Worm (Caenorhabditis elegans) whole organism, L4 larva: Measurements from ENCODE around the gene C04A11.2.
A peak's percentile ranks its signal among the peaks of the same experiment; 100 is the strongest.

Experiments used
- ZK337.2 ChIP-seq: fragments of 200-800 bp; sonication (Bioruptor generic); IDR thresholded peaks from 2 replicates; pipeline ENCODE4 v1.3.6; 2022; ENCODE audit warnings: missing genetic modification reagents, missing genetic modification characterization, missing compliant biosample characterization
- ZK546.5 ChIP-seq, 2 experiments: sonication (generic microtip); optimal IDR thresholded peaks; 2 replicates each; lab custom pipeline; 2017; ENCODE audit warnings: missing biosample characterization in 2 of 2, missing genetic modification characterization in 2 of 2
- aly-2 ChIP-seq: sonication (generic microtip); optimal IDR thresholded peaks from 2 replicates; lab custom pipeline; 2018; ENCODE audit warnings: missing biosample characterization, missing genetic modification characterization
- ama-1 ChIP-seq: fragments of 150-350 bp; optimal IDR thresholded peaks from 2 replicates; lab custom pipeline; 2014; ENCODE audit warnings: inconsistent platforms, mixed read lengths
- ceh-20 ChIP-seq: fragments of 200-800 bp; sonication (Bioruptor generic); IDR thresholded peaks from 2 replicates; pipeline ENCODE4 v1.3.6; 2022; ENCODE audit warnings: missing genetic modification reagents, missing genetic modification characterization, missing compliant biosample characterization
- ceh-32 ChIP-seq: sonication (generic microtip); optimal IDR thresholded peaks from 2 replicates; lab custom pipeline; 2016; ENCODE audit warnings: mild to moderate bottlenecking, missing genetic modification characterization, missing compliant biosample characterization; ENCODE audit not compliant: poor library complexity
- ceh-44 ChIP-seq: fragments of 200-800 bp; sonication (Bioruptor generic); IDR thresholded peaks from 2 replicates; pipeline ENCODE4 v1.3.6; 2022; ENCODE audit warnings: missing genetic modification reagents, missing genetic modification characterization, missing compliant biosample characterization
- ceh-62 ChIP-seq: sonication (generic microtip); optimal IDR thresholded peaks from 2 replicates; lab custom pipeline; 2017; ENCODE audit warnings: missing biosample characterization, missing genetic modification characterization
- daf-19 ChIP-seq: fragments of 200-800 bp; sonication (Bioruptor generic); conservative IDR thresholded peaks from 2 replicates; pipeline ENCODE4 v1.3.6; 2022; ENCODE audit warnings: missing genetic modification characterization, missing compliant biosample characterization
- dmd-6 ChIP-seq: fragments of 200-800 bp; sonication (Bioruptor generic); IDR thresholded peaks from 2 replicates; pipeline ENCODE4 v1.3.6; 2022; ENCODE audit warnings: missing genetic modification reagents, missing genetic modification characterization, missing compliant biosample characterization
- egl-27 ChIP-seq: sonication (generic microtip); optimal IDR thresholded peaks from 3 replicates; lab custom pipeline; 2017; ENCODE audit warnings: missing biosample characterization, missing genetic modification reagents, missing genetic modification characterization
- fos-1 ChIP-seq: fragments of 150-350 bp; optimal IDR thresholded peaks from 2 replicates; lab custom pipeline; 2014; ENCODE audit warnings: missing biosample characterization, missing genetic modification characterization
- gei-8 ChIP-seq: fragments of 200-800 bp; sonication (Bioruptor generic); optimal IDR thresholded peaks from 2 replicates; lab custom pipeline; 2018; ENCODE audit warnings: mild to moderate bottlenecking, missing genetic modification characterization, missing compliant biosample characterization
- hlh-30 ChIP-seq: sonication (generic microtip); optimal IDR thresholded peaks from 2 replicates; lab custom pipeline; 2017; ENCODE audit warnings: antibody characterized with exemption, mild to moderate bottlenecking, missing genetic modification characterization, missing compliant biosample characterization; ENCODE audit not compliant: insufficient read depth
- hmg-1.1 ChIP-seq: fragments of 200-800 bp; sonication (Bioruptor generic); IDR thresholded peaks from 2 replicates; pipeline ENCODE4 v1.3.6; 2022; ENCODE audit warnings: missing genetic modification reagents, missing genetic modification characterization, missing compliant biosample characterization
- lin-29 ChIP-seq: fragments of 200-800 bp; sonication (Bioruptor generic); IDR thresholded peaks from 2 replicates; pipeline ENCODE4 v1.3.6; 2022; ENCODE audit warnings: missing genetic modification reagents, missing genetic modification characterization, missing compliant biosample characterization
- lsy-2 ChIP-seq, 2 experiments: fragments of 150-350 bp in 1 of 2; sonication (generic microtip) in 1 of 2; optimal IDR thresholded peaks; 2 replicates each; lab custom pipeline; 2014 to 2017; ENCODE audit warnings: missing biosample characterization in 2 of 2, missing genetic modification characterization in 2 of 2
- madf-5 ChIP-seq, 2 experiments: fragments of 200-800 bp; sonication (Bioruptor generic); IDR thresholded peaks; 2 replicates each; pipeline ENCODE4 v1.3.6; 2022; ENCODE audit warnings: missing compliant biosample characterization in 2 of 2, missing genetic modification characterization in 2 of 2
- mdt-29 ChIP-seq: fragments of 200-800 bp; sonication (Bioruptor generic); IDR thresholded peaks from 2 replicates; pipeline ENCODE4 v1.3.6; 2022; ENCODE audit warnings: missing genetic modification reagents, missing genetic modification characterization, missing compliant biosample characterization
- mep-1 ChIP-seq: fragments of 150-350 bp; sonication (generic microtip); optimal IDR thresholded peaks from 3 replicates; lab custom pipeline; 2014; ENCODE audit warnings: missing biosample characterization, missing genetic modification characterization
- nhr-111 ChIP-seq: fragments of 200-800 bp; sonication (Bioruptor generic); optimal IDR thresholded peaks from 2 replicates; lab custom pipeline; 2018; ENCODE audit warnings: mild to moderate bottlenecking, missing genetic modification characterization, missing compliant biosample characterization
- nhr-25 ChIP-seq: sonication (generic microtip); optimal IDR thresholded peaks from 2 replicates; lab custom pipeline; 2017; ENCODE audit warnings: missing genetic modification characterization, mild to moderate bottlenecking, missing compliant biosample characterization, antibody characterized with exemption, moderate library complexity, borderline replicate concordance; ENCODE audit not compliant: insufficient read depth
- nhr-77 ChIP-seq: fragments of 150-350 bp; optimal IDR thresholded peaks from 2 replicates; lab custom pipeline; 2014; ENCODE audit warnings: missing biosample characterization, missing genetic modification characterization
- rbr-2 ChIP-seq: sonication (generic microtip); optimal IDR thresholded peaks from 2 replicates; lab custom pipeline; 2016; ENCODE audit warnings: missing genotype, missing genetic modification characterization, missing compliant biosample characterization
- set-16 ChIP-seq: fragments of 200-800 bp; sonication (Bioruptor generic); IDR thresholded peaks from 2 replicates; pipeline ENCODE4 v1.3.6; 2022; ENCODE audit warnings: missing genetic modification reagents, missing genetic modification characterization, missing compliant biosample characterization
- spr-1 ChIP-seq: sonication (generic microtip); optimal IDR thresholded peaks from 2 replicates; lab custom pipeline; 2016; ENCODE audit warnings: mild to moderate bottlenecking, missing genetic modification characterization, missing compliant biosample characterization
- unc-130 ChIP-seq: sonication (generic microtip); optimal IDR thresholded peaks from 2 replicates; lab custom pipeline; 2016; ENCODE audit warnings: missing genetic modification reagents, missing genetic modification characterization, missing compliant biosample characterization
- unc-62 ChIP-seq, 3 experiments: fragments of 150-350 bp in 1 of 3; sonication (generic microtip); optimal IDR thresholded peaks in 2 of 3; peaks in 1 of 3; 1 replicate in 1 of 3; 2 replicates in 2 of 3; lab custom pipeline; 2014 to 2017; ENCODE audit warnings: missing biosample characterization in 3 of 3, missing genetic modification characterization in 3 of 3, missing genetic modification reagents in 3 of 3, missing genotype in 1 of 3
- vab-7 ChIP-seq: fragments of 200-800 bp; sonication (Bioruptor generic); IDR thresholded peaks from 2 replicates; pipeline ENCODE4 v1.3.6; 2022; ENCODE audit warnings: missing genetic modification reagents, missing genetic modification characterization, missing compliant biosample characterization
- ztf-11 ChIP-seq: fragments of 150-350 bp; optimal IDR thresholded peaks from 2 replicates; lab custom pipeline; 2014; ENCODE audit warnings: missing biosample characterization, missing genetic modification characterization

Gene C04A11.2

DNA sequence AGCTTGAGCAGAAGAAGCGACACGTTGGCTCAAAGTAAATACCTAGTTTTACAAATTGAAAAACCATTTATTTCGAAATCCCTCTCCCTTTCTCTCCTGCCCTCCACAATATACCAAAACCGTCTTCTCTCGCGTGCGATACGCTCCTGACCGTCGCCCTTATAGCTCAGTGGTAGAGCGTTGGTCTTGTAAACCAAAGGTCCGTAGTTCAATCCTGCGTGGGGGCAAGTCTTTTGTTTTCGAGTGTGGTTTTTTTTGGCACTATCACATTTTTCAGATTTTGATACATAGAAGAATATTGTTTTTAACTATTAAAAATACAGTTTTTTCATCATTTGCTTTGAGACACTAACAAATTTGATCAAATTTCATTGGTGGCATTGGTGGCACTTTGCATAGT, 15.1 kb downstream of the C04A11.2 start (continued):
- TF ChIP-seq egl-27 (tag; lab: Kevin White, UChicago) (no peak), ceh-44 (GFP tag; lab: Robert Waterston, UW) (no peak), set-16 (GFP tag; lab: Robert Waterston, UW) (no peak), lsy-2 (tag; optimal IDR thresholded peaks at IDR 0.05; lab: Kevin White, UChicago) (no peak), ZK337.2 (GFP tag; lab: Robert Waterston, UW) (peak; percentile 57; the same call in 1 of the 2 replicates), unc-130 (GFP tag; lab: Kevin White, UChicago) (peak; percentile 44), lin-29 (GFP tag; lab: Robert Waterston, UW) (no peak), daf-19 (GFP tag; lab: Robert Waterston, UW) (peak; percentile 60; the same call in 1 of the 2 replicates), nhr-77 (tag; lab: Kevin White, UChicago) (no peak), vab-7 (GFP tag; lab: Robert Waterston, UW) (peak; percentile 67), mdt-29 (peak; percentile 67; the same call in 1 of the 2 replicates), ztf-11 (tag; lab: Kevin White, UChicago) (no peak), rbr-2 (tag; lab: Kevin White, UChicago) (peak; percentile 1), madf-5 (GFP tag; IDR thresholded peaks at IDR 0.05; lab: Robert Waterston, UW) (peak; percentile 44 to 57; a peak in 2 of 4 replicates), nhr-111 (GFP tag; lab: Kevin White, UChicago) (no peak), ceh-20 (GFP tag; lab: Robert Waterston, UW) (peak; percentile 48; the same call in 1 of the 2 replicates), ama-1 (no peak), ceh-32 (tag; lab: Kevin White, UChicago) (no peak), hmg-1.1 (GFP tag; lab: Robert Waterston, UW) (peak; percentile 60)

DNA sequence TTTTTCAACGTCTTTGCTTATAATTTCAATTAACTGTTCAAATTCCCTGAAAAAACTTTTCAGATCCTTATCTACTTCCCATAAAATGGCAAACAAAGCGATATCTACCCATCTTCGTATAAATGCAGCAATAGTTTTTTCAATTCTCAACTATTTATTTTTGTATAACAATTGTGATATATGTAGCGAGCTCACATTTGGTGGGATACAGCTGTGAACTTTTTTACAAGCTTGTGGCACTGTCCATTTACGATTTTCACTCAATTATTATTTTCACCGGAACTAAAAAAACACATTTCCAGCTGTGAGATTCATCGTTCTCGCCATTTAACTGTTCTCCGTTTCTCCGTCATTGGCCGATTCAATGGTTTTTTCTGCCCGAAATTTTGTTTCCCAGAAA, 17.8 kb downstream of the C04A11.2 start, which contains the start of gene C40C9.4:
Gene C40C9.4, plus strand, starts transcription at position 301 of the 400 bp plus-strand sequence.
- TF ChIP-seq gei-8 (GFP tag; lab: Kevin White, UChicago) (no peak), aly-2 (tag; lab: Kevin White, UChicago) (no peak), ceh-62 (tag; lab: Kevin White, UChicago) (no peak), egl-27 (tag; lab: Kevin White, UChicago) (no peak), spr-1 (no peak), fos-1 (no peak), nhr-111 (GFP tag; lab: Kevin White, UChicago) (no peak), mep-1 (no peak), hlh-30 (tag; lab: Kevin White, UChicago) (no peak), nhr-77 (tag; lab: Kevin White, UChicago) (no peak), ztf-11 (tag; lab: Kevin White, UChicago) (no peak)
- TF ChIP-seq, all 104 proteins: peak for 0

DNA sequence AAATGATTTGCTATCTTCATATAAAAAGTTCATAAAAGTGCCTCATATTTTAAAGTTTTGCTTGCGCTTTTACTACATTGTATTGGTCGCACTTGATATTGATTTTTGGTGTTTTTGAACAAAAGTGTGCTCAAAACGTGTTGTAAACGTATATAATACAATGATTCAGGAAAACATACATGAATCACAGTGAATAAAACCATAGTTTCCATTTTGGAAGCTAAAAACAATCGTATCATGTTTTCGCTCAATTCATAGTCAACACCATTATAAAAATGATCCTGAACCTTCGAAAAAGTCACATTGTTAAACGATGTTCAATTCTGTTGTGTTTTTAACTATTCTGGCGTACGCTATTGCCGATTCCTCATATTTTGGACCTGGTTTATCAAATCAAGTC, 21.3 kb downstream of the C04A11.2 start, which contains the start of gene C40C9.3:
Gene C40C9.3, plus strand, starts transcription at position 301 of the 400 bp plus-strand sequence.
- no peak for TF ChIP-seq nhr-25 (tag; lab: Kevin White, UChicago)
- TF ChIP-seq dmd-6 (GFP tag; lab: Robert Waterston, UW) = no peak
- TF ChIP-seq ZK546.5 (tag; optimal IDR thresholded peaks at IDR 0.05; lab: Kevin White, UChicago) = no peak
- TF ChIP-seq, all 104 proteins: peak for 0

ce11 chrX:13646798-13647197, 21.8 kb downstream of the C04A11.2 start, which contains the start of gene acr-9:
Gene acr-9 (minus strand): TSS chrX:13646898.
- TF ChIP-seq daf-19 (GFP tag; lab: Robert Waterston, UW) (no peak), unc-62 (GFP tag; optimal IDR thresholded peaks at IDR 0.05 in 1 of 2; lab: Kevin White, UChicago) (peak in 1 of 2 experiments; percentile 37), unc-62 (tag; optimal IDR thresholded peaks at IDR 0.05; lab: Kevin White, UChicago) (no peak)
- TF ChIP-seq, all 104 proteins: peak for 1

DNA sequence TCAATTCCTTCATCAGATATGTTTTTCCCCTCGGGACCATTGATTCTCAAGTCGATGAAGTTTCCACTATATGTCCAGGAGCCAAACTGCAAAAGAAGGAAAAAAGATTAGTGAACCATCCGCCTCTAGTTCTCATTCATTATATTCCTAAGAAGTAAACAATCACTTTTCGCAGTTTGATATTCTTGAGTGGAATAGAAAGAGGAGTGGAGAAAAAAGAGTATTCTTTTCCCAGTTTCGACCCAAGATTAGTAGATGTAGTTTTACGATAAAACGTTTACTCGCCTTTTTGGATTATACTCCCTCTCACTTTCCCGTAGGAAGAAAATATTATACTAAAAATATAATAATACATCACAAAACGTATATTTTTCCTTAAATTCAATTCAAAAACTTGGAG, 23.7 kb downstream of the C04A11.2 start:
- TF ChIP-seq hmg-1.1 (GFP tag; lab: Robert Waterston, UW) (no peak), rbr-2 (tag; lab: Kevin White, UChicago) (no peak), dmd-6 (GFP tag; lab: Robert Waterston, UW) (no peak)
